In the genomic region with DNA sequence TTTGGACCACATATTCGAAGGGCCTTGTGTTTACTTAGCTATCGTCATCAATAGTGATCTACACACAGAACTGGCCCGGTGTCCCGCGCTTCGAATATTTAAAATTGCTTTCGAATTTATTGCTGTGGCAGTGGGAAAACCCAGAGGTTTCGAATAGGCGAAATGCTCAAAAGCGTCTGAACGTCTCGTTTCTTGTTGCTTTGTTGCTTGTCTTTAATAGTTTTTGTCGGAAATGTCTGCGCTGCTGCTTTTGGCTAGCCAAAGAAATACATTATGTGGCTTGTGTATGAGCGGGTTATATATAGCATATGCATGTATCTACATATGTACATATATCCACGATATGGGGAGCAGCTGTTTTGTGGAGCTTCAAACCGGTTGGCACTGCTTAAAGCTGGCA, we compare ENCODE assay signal across 1 fruit fly cellular context.
A peak's percentile ranks its signal among the peaks of the same experiment; 100 is the strongest.
TF ChIP-seq lines count a peak whose summit lies in the region.

No protein-coding gene starts in this region.

TF ChIP-seq in whole organism, embryonic, 481 proteins besides CTCF, POLR2A, EP300 and RAD21 (continued from another document):
- peak; percentile 13 for TF ChIP-seq kni (GFP tag; optimal IDR thresholded peaks at IDR 0.05; lab: Kevin White, UChicago)
